Worm (Caenorhabditis elegans): ENCODE data around the gene attf-3.

attf-3 gene

ce11 chrIII:53696-54095 is 32.5 kb downstream of the attf-3 start:
- TF ChIP-seq tbx-8 (GFP tag; optimal IDR thresholded peaks at IDR 0.05): no peak
- no peak for TF ChIP-seq hlh-1 (tag; optimal IDR thresholded peaks at IDR 0.05)
- no peak for TF ChIP-seq mep-1 (tag; optimal IDR thresholded peaks at IDR 0.05)
- TF ChIP-seq nhr-76 (tag; optimal IDR thresholded peaks at IDR 0.05): no peak
- TF ChIP-seq nhr-12 (tag; optimal IDR thresholded peaks at IDR 0.05): no peak
- TF ChIP-seq elt-1 (tag; optimal IDR thresholded peaks at IDR 0.05; ENCODE audit: borderline replicate concordance, insufficient read depth): no peak
- no peak for TF ChIP-seq sem-2 (GFP tag; optimal IDR thresholded peaks at IDR 0.05)
- TF ChIP-seq blmp-1 (tag; optimal IDR thresholded peaks at IDR 0.05): no peak
- no peak for TF ChIP-seq lsy-2 (tag; optimal IDR thresholded peaks at IDR 0.05)
- TF ChIP-seq unc-39 (tag; optimal IDR thresholded peaks at IDR 0.05): no peak
- TF ChIP-seq elt-3 (tag; optimal IDR thresholded peaks at IDR 0.05): no peak
- no peak for TF ChIP-seq zip-8 (tag; optimal IDR thresholded peaks at IDR 0.05)
- TF ChIP-seq ztf-11 (tag; optimal IDR thresholded peaks at IDR 0.05): no peak
- TF ChIP-seq sptf-1 (tag; optimal IDR thresholded peaks at IDR 0.05): no peak
- TF ChIP-seq mab-5 (tag; optimal IDR thresholded peaks at IDR 0.05): no peak
- no peak for TF ChIP-seq ceh-83 (GFP tag; optimal IDR thresholded peaks at IDR 0.05)
- no peak for TF ChIP-seq ham-2 (GFP tag; optimal IDR thresholded peaks at IDR 0.05)
- TF ChIP-seq ceh-43 (GFP tag; optimal IDR thresholded peaks at IDR 0.05): no peak
- TF ChIP-seq ceh-39 (tag; optimal IDR thresholded peaks at IDR 0.05): no peak

ce11 chrIII:51622-52021 is 34.6 kb downstream of the attf-3 start:
- TF ChIP-seq ztf-11 (tag; optimal IDR thresholded peaks at IDR 0.05): no peak
- no peak for TF ChIP-seq mab-5 (tag; optimal IDR thresholded peaks at IDR 0.05)
- TF ChIP-seq ham-2 (GFP tag; optimal IDR thresholded peaks at IDR 0.05): no peak
- no peak for TF ChIP-seq M03D4.4 (tag; optimal IDR thresholded peaks at IDR 0.05)
- TF ChIP-seq zip-8 (tag; optimal IDR thresholded peaks at IDR 0.05): no peak
- TF ChIP-seq hlh-1 (tag; optimal IDR thresholded peaks at IDR 0.05): no peak
- TF ChIP-seq tbx-8 (GFP tag; optimal IDR thresholded peaks at IDR 0.05): no peak
- TF ChIP-seq lin-13 (tag; optimal IDR thresholded peaks at IDR 0.05): no peak
- no peak for TF ChIP-seq bed-3 (GFP tag; optimal IDR thresholded peaks at IDR 0.05)
- no peak for TF ChIP-seq nhr-76 (tag; optimal IDR thresholded peaks at IDR 0.05)
- no peak for TF ChIP-seq ceh-43 (GFP tag; optimal IDR thresholded peaks at IDR 0.05)

- TF ChIP-seq flh-1 (GFP tag; optimal IDR thresholded peaks at IDR 0.05): no peak
- TF ChIP-seq cnd-1 (tag; optimal IDR thresholded peaks at IDR 0.05): no peak
- no peak for TF ChIP-seq nhr-2 (tag; optimal IDR thresholded peaks at IDR 0.05)
- TF ChIP-seq lin-13 (tag; optimal IDR thresholded peaks at IDR 0.05): no peak
- no peak for TF ChIP-seq ztf-11 (tag; optimal IDR thresholded peaks at IDR 0.05)
- no peak for TF ChIP-seq ces-1 (GFP tag; optimal IDR thresholded peaks at IDR 0.05)
- TF ChIP-seq nhr-12 (tag; optimal IDR thresholded peaks at IDR 0.05): no peak
- TF ChIP-seq lsy-2 (tag; optimal IDR thresholded peaks at IDR 0.05): no peak
- no peak for TF ChIP-seq tbx-8 (GFP tag; optimal IDR thresholded peaks at IDR 0.05)
Measured at ce11 chrIII:50418-50817, 35.8 kb downstream of the attf-3 start.

- TF ChIP-seq sptf-1 (tag; optimal IDR thresholded peaks at IDR 0.05) (no peak), elt-3 (tag; optimal IDR thresholded peaks at IDR 0.05) (no peak), lsy-2 (tag; optimal IDR thresholded peaks at IDR 0.05) (no peak), unc-39 (tag; optimal IDR thresholded peaks at IDR 0.05) (no peak), unc-62 (GFP tag; optimal IDR thresholded peaks at IDR 0.05) (no peak), pha-4 (tag; optimal IDR thresholded peaks at IDR 0.05) (no peak), nhr-12 (tag; optimal IDR thresholded peaks at IDR 0.05) (no peak), mls-2 (tag; optimal IDR thresholded peaks at IDR 0.05) (no peak)
Measured at ce11 chrIII:49064-49463, 37.1 kb downstream of the attf-3 start.

ce11 chrIII:48329-48728 is 37.9 kb downstream of the attf-3 start:
- no peak for TF ChIP-seq unc-62 (GFP tag; optimal IDR thresholded peaks at IDR 0.05)
- TF ChIP-seq M03D4.4 (tag; optimal IDR thresholded peaks at IDR 0.05): no peak

ce11 chrIII:42725-43124 is 43.5 kb downstream of the attf-3 start:
- no peak for TF ChIP-seq bed-3 (GFP tag; optimal IDR thresholded peaks at IDR 0.05)
- no peak for TF ChIP-seq mab-5 (tag; optimal IDR thresholded peaks at IDR 0.05)
- no peak for TF ChIP-seq elt-1 (tag; optimal IDR thresholded peaks at IDR 0.05; ENCODE audit: borderline replicate concordance, insufficient read depth)
- TF ChIP-seq lin-32 (GFP tag; optimal IDR thresholded peaks at IDR 0.05): no peak
- TF ChIP-seq hlh-1 (tag; optimal IDR thresholded peaks at IDR 0.05): no peak
- TF ChIP-seq nhr-28 (tag; optimal IDR thresholded peaks at IDR 0.05): no peak
- TF ChIP-seq ztf-11 (tag; optimal IDR thresholded peaks at IDR 0.05): no peak
- TF ChIP-seq M03D4.4 (tag; optimal IDR thresholded peaks at IDR 0.05): no peak
- TF ChIP-seq tbx-8 (GFP tag; optimal IDR thresholded peaks at IDR 0.05): no peak
- TF ChIP-seq mep-1 (tag; optimal IDR thresholded peaks at IDR 0.05): no peak
- no peak for TF ChIP-seq sptf-1 (tag; optimal IDR thresholded peaks at IDR 0.05)
